Worm (Caenorhabditis elegans) whole organism, midembryonic: ENCODE results near the gene clh-4.

Experiments used
- T22C8.4 ChIP-seq: fragments of 200-800 bp; sonication (Bioruptor generic); IDR thresholded peaks from 2 replicates; pipeline ENCODE4 v1.3.6; 2022; ENCODE audit warnings: missing genetic modification characterization, missing compliant biosample characterization
- cog-1 ChIP-seq: sonication (generic microtip); optimal IDR thresholded peaks from 2 replicates; lab custom pipeline; 2016; ENCODE audit warnings: missing genetic modification characterization, missing compliant biosample characterization
- flt-1 ChIP-seq: fragments of 200-800 bp; sonication (Bioruptor generic); IDR thresholded peaks from 2 replicates; pipeline ENCODE4 v1.3.6; 2022; ENCODE audit warnings: missing genetic modification characterization, missing compliant biosample characterization
- klf-2 ChIP-seq: fragments of 200-800 bp; sonication (Bioruptor generic); conservative IDR thresholded peaks from 2 replicates; pipeline ENCODE4 v1.3.6; 2022; ENCODE audit warnings: missing genetic modification reagents, missing genetic modification characterization, missing compliant biosample characterization
- med-1 ChIP-seq: sonication (generic microtip); optimal IDR thresholded peaks from 2 replicates; lab custom pipeline; 2017; ENCODE audit warnings: missing genetic modification characterization, mild to moderate bottlenecking, missing compliant biosample characterization, antibody characterized with exemption, missing genetic modification reagents; ENCODE audit not compliant: insufficient read depth
- ref-1 ChIP-seq: fragments of 200-800 bp; sonication (Bioruptor generic); conservative IDR thresholded peaks from 2 replicates; pipeline ENCODE4 v1.3.6; 2022; ENCODE audit warnings: missing genetic modification reagents, missing genetic modification characterization, missing compliant biosample characterization
- tab-1 ChIP-seq: fragments of 200-800 bp; sonication (Bioruptor generic); IDR thresholded peaks from 2 replicates; pipeline ENCODE4 v1.3.6; 2022; ENCODE audit warnings: missing genetic modification characterization, missing compliant biosample characterization
- ztf-23 ChIP-seq: fragments of 200-800 bp; sonication (Bioruptor generic); IDR thresholded peaks from 2 replicates; pipeline ENCODE4 v1.3.6; 2022; ENCODE audit warnings: missing genetic modification reagents, missing genetic modification characterization, missing compliant biosample characterization
- ztf-29 ChIP-seq: fragments of 200-800 bp; sonication (Bioruptor generic); IDR thresholded peaks from 2 replicates; pipeline ENCODE4 v1.3.6; 2022; ENCODE audit warnings: missing genetic modification reagents, missing genetic modification characterization, missing compliant biosample characterization

Gene clh-4

DNA sequence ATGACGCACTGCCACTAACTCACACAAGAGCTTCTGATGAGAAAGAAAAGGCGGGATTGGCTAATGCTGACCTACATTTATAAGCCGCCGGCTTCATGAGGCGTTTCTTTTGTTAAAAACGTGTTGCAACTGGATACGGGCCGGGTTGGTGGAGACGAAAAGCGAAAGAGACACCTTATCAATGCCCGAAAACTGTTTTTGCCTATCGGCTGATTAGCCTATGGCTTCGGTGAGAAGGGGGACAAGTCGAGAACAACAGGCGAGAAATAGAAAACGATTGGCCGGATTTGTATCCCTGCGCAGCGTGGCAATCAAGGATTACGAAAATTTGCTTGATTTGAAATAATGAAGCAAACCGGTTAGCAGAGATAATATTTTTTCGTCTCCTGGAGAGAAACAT is 11.0 kb upstream of the clh-4 start, which contains the start of gene F09F9.2:
TSS of gene F09F9.2 (minus strand) at position 25 of the 400 bp plus-strand sequence.
- TF ChIP-seq cog-1 (tag; lab: Kevin White, UChicago), result no peak
- no peak for TF ChIP-seq flt-1 (GFP tag; lab: Robert Waterston, UW)
- TF ChIP-seq ref-1 (GFP tag; lab: Robert Waterston, UW), result no peak
- TF ChIP-seq klf-2 (GFP tag; lab: Robert Waterston, UW), result no peak
- TF ChIP-seq ztf-29 (GFP tag; lab: Robert Waterston, UW), result no peak
- no peak for TF ChIP-seq med-1 (GFP tag; lab: Kevin White, UChicago)
- no peak for TF ChIP-seq T22C8.4 (GFP tag; lab: Robert Waterston, UW)

DNA sequence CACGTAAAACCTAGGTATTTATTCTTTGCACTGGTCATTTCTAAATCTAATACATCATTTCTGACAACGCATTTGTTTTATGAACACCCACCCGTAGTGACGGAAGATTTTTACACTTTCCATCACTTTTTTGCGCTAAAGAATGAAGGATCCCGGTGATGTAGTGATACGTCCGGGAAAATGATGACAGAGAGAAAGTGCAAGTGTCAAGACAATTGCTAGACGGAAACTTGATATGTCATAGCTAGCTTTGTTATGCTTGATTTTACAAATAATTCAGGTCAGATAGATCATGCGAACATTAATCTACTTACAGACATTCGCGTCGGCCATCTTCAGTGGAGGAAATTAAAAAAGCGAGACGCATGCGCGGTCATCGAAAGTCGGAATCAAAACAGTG is 9.6 kb upstream of the clh-4 start:
- no peak for TF ChIP-seq T22C8.4 (GFP tag; lab: Robert Waterston, UW)
- no peak for TF ChIP-seq med-1 (GFP tag; lab: Kevin White, UChicago)
- TF ChIP-seq ztf-23 (GFP tag; lab: Robert Waterston, UW), result no peak
- TF ChIP-seq tab-1 (GFP tag; lab: Robert Waterston, UW), result no peak
- TF ChIP-seq flt-1 (GFP tag; lab: Robert Waterston, UW), result no peak
- TF ChIP-seq ztf-29 (GFP tag; lab: Robert Waterston, UW), result no peak
- TF ChIP-seq ref-1 (GFP tag; lab: Robert Waterston, UW), result no peak
- TF ChIP-seq klf-2 (GFP tag; lab: Robert Waterston, UW), result no peak
- no peak for TF ChIP-seq cog-1 (tag; lab: Kevin White, UChicago)

ce11 chrX:4106896-4107505 is 6.6 kb upstream of the clh-4 start, which contains the start of gene R02E4.2:
TSS of gene R02E4.2 (plus strand) at chrX:4107455.
- TF ChIP-seq klf-2 (GFP tag; lab: Robert Waterston, UW), result no peak
- TF ChIP-seq ref-1 (GFP tag; lab: Robert Waterston, UW), result no peak

DNA sequence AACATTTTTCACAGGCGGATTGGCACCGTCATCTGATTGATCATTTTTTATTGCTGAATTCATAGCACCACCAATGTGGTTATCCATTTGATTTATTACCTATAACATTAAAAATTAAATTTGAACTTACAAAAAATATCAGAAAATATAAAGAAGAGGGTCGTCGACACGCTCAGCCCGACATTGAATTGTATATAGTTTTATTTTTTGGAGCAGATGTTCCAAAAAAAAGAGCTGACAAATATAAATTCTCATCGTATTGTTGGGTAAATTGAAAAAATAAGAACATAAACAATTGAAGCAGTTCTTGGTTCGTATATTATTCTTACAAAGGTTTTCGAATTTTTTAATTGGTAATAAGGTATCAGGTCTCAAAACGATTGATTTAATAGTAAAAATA is 4.1 kb upstream of the clh-4 start, which contains the start of gene R02E4.1:
TSS of gene R02E4.1 (minus strand) at position 101 of the 400 bp plus-strand sequence.
- TF ChIP-seq cog-1 (tag; lab: Kevin White, UChicago), result no peak
- no peak for TF ChIP-seq ztf-23 (GFP tag; lab: Robert Waterston, UW)
- TF ChIP-seq klf-2 (GFP tag; lab: Robert Waterston, UW), result no peak
- TF ChIP-seq tab-1 (GFP tag; lab: Robert Waterston, UW), result no peak
- TF ChIP-seq flt-1 (GFP tag; lab: Robert Waterston, UW), result no peak
- no peak for TF ChIP-seq T22C8.4 (GFP tag; lab: Robert Waterston, UW)
- TF ChIP-seq ref-1 (GFP tag; lab: Robert Waterston, UW), result no peak
- no peak for TF ChIP-seq ztf-29 (GFP tag; lab: Robert Waterston, UW)
- TF ChIP-seq med-1 (GFP tag; lab: Kevin White, UChicago), result no peak

ce11 chrX:4103071-4103470 is 2.7 kb upstream of the clh-4 start:
- TF ChIP-seq med-1 (GFP tag; lab: Kevin White, UChicago) (no peak), ztf-23 (GFP tag; lab: Robert Waterston, UW) (no peak), cog-1 (tag; lab: Kevin White, UChicago) (no peak), klf-2 (GFP tag; lab: Robert Waterston, UW) (no peak), ztf-29 (GFP tag; lab: Robert Waterston, UW) (no peak), T22C8.4 (GFP tag; lab: Robert Waterston, UW) (no peak), ref-1 (GFP tag; lab: Robert Waterston, UW) (no peak), flt-1 (GFP tag; lab: Robert Waterston, UW) (no peak), tab-1 (GFP tag; lab: Robert Waterston, UW) (no peak)

DNA sequence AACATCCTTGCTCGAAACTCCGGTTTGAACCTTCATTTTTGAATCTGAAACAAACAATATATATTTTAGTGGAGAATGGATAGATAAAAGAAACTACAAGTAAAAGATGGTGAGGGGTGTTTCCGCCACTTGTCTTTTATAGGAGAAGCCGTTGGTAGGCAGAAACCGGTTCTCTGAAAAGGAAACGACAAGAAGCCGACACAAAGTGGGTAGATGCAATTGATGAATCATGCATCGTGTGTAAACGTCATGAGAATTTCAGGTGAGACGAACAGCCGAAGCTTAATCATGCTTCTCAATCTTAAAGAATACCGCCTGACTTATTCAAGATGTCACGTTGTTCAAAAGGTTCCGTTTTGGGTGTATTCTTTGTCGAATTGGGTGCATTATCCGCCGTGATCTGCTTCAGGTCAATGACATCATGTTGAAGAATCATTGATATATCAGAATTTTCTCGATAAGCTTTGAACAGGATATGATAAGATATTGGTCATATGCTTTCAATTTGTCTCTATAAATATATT is 1.8 kb upstream of the clh-4 start, which contains the start of gene R02E4.3:
TSS of gene R02E4.3 (minus strand) at position 51 of the 524 bp plus-strand sequence.
- TF ChIP-seq tab-1 (GFP tag; lab: Robert Waterston, UW) (no peak), ztf-23 (GFP tag; lab: Robert Waterston, UW) (no peak), ztf-29 (GFP tag; lab: Robert Waterston, UW) (no peak), cog-1 (tag; lab: Kevin White, UChicago) (no peak), T22C8.4 (GFP tag; lab: Robert Waterston, UW) (no peak), flt-1 (GFP tag; lab: Robert Waterston, UW) (no peak), ref-1 (GFP tag; lab: Robert Waterston, UW) (no peak), med-1 (GFP tag; lab: Kevin White, UChicago) (no peak), klf-2 (GFP tag; lab: Robert Waterston, UW) (no peak)

DNA sequence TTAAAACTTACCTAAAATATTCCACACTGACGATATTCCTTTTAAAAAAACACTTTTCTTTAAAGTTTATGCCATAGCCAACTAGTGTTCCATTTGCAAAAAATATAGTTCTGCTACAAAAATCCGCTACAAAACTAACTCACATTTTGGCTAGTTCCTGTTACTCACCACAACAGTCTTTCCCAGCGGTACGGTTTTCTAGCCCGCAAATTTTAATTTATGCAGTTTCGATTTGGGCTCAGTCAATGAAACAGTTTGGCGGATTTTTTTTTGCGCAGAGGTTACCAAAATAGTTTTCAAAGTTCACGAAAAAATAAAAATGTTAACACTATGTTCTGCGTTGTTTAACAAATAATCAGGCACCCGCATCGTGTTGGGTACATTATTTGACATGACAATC is 840 bp upstream of the clh-4 start:
- no peak for TF ChIP-seq flt-1 (GFP tag; lab: Robert Waterston, UW)
- no peak for TF ChIP-seq ref-1 (GFP tag; lab: Robert Waterston, UW)
- no peak for TF ChIP-seq ztf-29 (GFP tag; lab: Robert Waterston, UW)
- no peak for TF ChIP-seq ztf-23 (GFP tag; lab: Robert Waterston, UW)
- no peak for TF ChIP-seq klf-2 (GFP tag; lab: Robert Waterston, UW)

DNA sequence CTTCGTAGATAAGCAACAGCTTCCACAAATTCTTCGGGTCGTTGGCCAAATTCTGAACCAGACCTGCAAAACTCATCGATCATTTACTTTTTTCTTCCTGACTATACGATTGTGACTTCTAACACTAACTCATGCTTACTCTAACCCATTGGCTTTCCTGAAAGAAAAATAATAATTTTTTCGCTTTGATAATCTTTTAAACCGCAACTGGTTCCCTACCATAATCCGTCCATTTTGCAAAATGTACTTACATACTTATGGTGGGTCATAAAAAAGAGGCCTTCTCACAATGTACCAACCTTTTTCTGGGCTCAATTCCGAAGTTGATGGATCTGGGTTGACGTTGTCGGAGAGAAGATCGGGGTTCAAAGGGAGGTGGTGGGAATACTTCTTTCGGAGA is 5.4 kb downstream of the clh-4 start:
- TF ChIP-seq ztf-29 (GFP tag; lab: Robert Waterston, UW) (no peak), med-1 (GFP tag; lab: Kevin White, UChicago) (no peak), T22C8.4 (GFP tag; lab: Robert Waterston, UW) (no peak), tab-1 (GFP tag; lab: Robert Waterston, UW) (no peak), ztf-23 (GFP tag; lab: Robert Waterston, UW) (no peak), ref-1 (GFP tag; lab: Robert Waterston, UW) (no peak), klf-2 (GFP tag; lab: Robert Waterston, UW) (no peak), cog-1 (tag; lab: Kevin White, UChicago) (no peak), flt-1 (GFP tag; lab: Robert Waterston, UW) (no peak)

- TF ChIP-seq klf-2 (GFP tag; lab: Robert Waterston, UW), result no peak
- no peak for TF ChIP-seq tab-1 (GFP tag; lab: Robert Waterston, UW)
- TF ChIP-seq T22C8.4 (GFP tag; lab: Robert Waterston, UW), result no peak
- no peak for TF ChIP-seq ztf-23 (GFP tag; lab: Robert Waterston, UW)
- TF ChIP-seq cog-1 (tag; lab: Kevin White, UChicago), result no peak
- no peak for TF ChIP-seq flt-1 (GFP tag; lab: Robert Waterston, UW)
- no peak for TF ChIP-seq med-1 (GFP tag; lab: Kevin White, UChicago)
- TF ChIP-seq ref-1 (GFP tag; lab: Robert Waterston, UW), result no peak
- TF ChIP-seq ztf-29 (GFP tag; lab: Robert Waterston, UW), result no peak
Measured at ce11 chrX:4088943-4089342, 11.4 kb downstream of the clh-4 start.
